Worm (Caenorhabditis elegans): ENCODE measurements around the gene nhr-164.

ce11 chrV:15259049-15259448 lies 23.5 kb upstream of the nhr-164 start, which contains the start of gene srsx-37:
- TF ChIP-seq him-1 (tag; optimal IDR thresholded peaks at IDR 0.05) (no peak), W03F9.2 (tag; optimal IDR thresholded peaks at IDR 0.05) (no peak)

All from whole organism, L4/young adult.